Worm (Caenorhabditis elegans): ENCODE measurements around the gene cest-5.2.

ce11 chrIV:6623390-6623789 is 4.3 kb downstream of the cest-5.2 start, which contains the start of gene C01B10.44:
- TF ChIP-seq snpc-4 (GFP tag; optimal IDR thresholded peaks at IDR 0.05) (no peak), snpc-4 (tag; optimal IDR thresholded peaks at IDR 0.05) (no peak), mxl-1 (tag; optimal IDR thresholded peaks at IDR 0.05) (no peak), nfya-1 (tag; optimal IDR thresholded peaks at IDR 0.05; ENCODE audit: borderline replicate concordance, insufficient read depth) (no peak)

Data from whole organism, young adult.